Worm (Caenorhabditis elegans) whole organism, early embryonic: ENCODE measurements around the gene cyp-33E3.

Experiments used
- B0310.2 ChIP-seq: sonication (generic microtip); optimal IDR thresholded peaks from 2 replicates; lab custom pipeline; 2016; ENCODE audit warnings: mild to moderate bottlenecking, missing genetic modification characterization, missing compliant biosample characterization
- F13C5.2 ChIP-seq: sonication (generic microtip); optimal IDR thresholded peaks from 2 replicates; lab custom pipeline; 2017; ENCODE audit warnings: mild to moderate bottlenecking, missing genetic modification characterization, inconsistent platforms, missing compliant biosample characterization
- aly-1 ChIP-seq: sonication (generic microtip); optimal IDR thresholded peaks from 2 replicates; lab custom pipeline; 2016; ENCODE audit warnings: missing genetic modification characterization, missing compliant biosample characterization
- ama-1 ChIP-seq: fragments of 150-350 bp; optimal IDR thresholded peaks from 2 replicates; lab custom pipeline; 2014
- ceh-13 ChIP-seq: fragments of 200-800 bp; sonication (Bioruptor generic); optimal IDR thresholded peaks from 2 replicates; lab custom pipeline; 2018; ENCODE audit warnings: mild to moderate bottlenecking, missing genetic modification characterization, missing compliant biosample characterization
- ceh-36 ChIP-seq: sonication (generic microtip); optimal IDR thresholded peaks from 2 replicates; lab custom pipeline; 2016; ENCODE audit warnings: missing genetic modification characterization, inconsistent platforms, missing compliant biosample characterization
- ets-7 ChIP-seq: sonication (generic microtip); optimal IDR thresholded peaks from 2 replicates; lab custom pipeline; 2016; ENCODE audit warnings: missing genotype, missing genetic modification characterization, missing compliant biosample characterization
- flt-1 ChIP-seq: fragments of 200-800 bp; sonication (Bioruptor generic); IDR thresholded peaks from 2 replicates; pipeline ENCODE4 v1.3.6; 2022; ENCODE audit warnings: missing genetic modification characterization, missing compliant biosample characterization
- hmbx-1 ChIP-seq: sonication (generic microtip); optimal IDR thresholded peaks from 2 replicates; lab custom pipeline; 2016; ENCODE audit warnings: mild to moderate bottlenecking, missing genetic modification characterization, missing compliant biosample characterization
- hmg-4 ChIP-seq: fragments of 200-800 bp; sonication (Bioruptor generic); optimal IDR thresholded peaks from 2 replicates; lab custom pipeline; 2018; ENCODE audit warnings: mild to moderate bottlenecking, missing genetic modification characterization, missing compliant biosample characterization
- hnd-1 ChIP-seq: sonication (generic microtip); optimal IDR thresholded peaks from 2 replicates; lab custom pipeline; 2016; ENCODE audit warnings: missing genetic modification characterization, missing compliant biosample characterization
- pes-1 ChIP-seq: fragments of 200-800 bp; sonication (Bioruptor generic); IDR thresholded peaks from 2 replicates; pipeline ENCODE4 v1.3.6; 2022; ENCODE audit warnings: missing genetic modification reagents, missing genetic modification characterization, missing compliant biosample characterization
- scrt-1 ChIP-seq: fragments of 200-800 bp; sonication (Bioruptor generic); IDR thresholded peaks from 2 replicates; pipeline ENCODE4 v1.3.6; 2022; ENCODE audit warnings: missing genetic modification characterization, missing compliant biosample characterization
- sea-1 ChIP-seq: fragments of 200-800 bp; sonication (Bioruptor generic); conservative IDR thresholded peaks from 2 replicates; pipeline ENCODE4 v1.3.6; 2022; ENCODE audit warnings: missing genetic modification characterization, missing compliant biosample characterization
- tbx-11 ChIP-seq: fragments of 200-800 bp; sonication (Bioruptor generic); IDR thresholded peaks from 2 replicates; pipeline ENCODE4 v1.3.6; 2022; ENCODE audit warnings: missing genetic modification characterization, missing compliant biosample characterization
- tbx-37 ChIP-seq: fragments of 200-800 bp; sonication (Bioruptor generic); conservative IDR thresholded peaks from 2 replicates; pipeline ENCODE4 v1.3.6; 2022; ENCODE audit warnings: missing genetic modification reagents, missing genetic modification characterization, missing compliant biosample characterization
- tra-4 ChIP-seq: sonication (generic microtip); optimal IDR thresholded peaks from 2 replicates; lab custom pipeline; 2017; ENCODE audit warnings: missing genetic modification characterization, missing compliant biosample characterization

cyp-33E3 gene

ce11 chrIV:8650696-8651095 is 35.9 kb downstream of the cyp-33E3 start, which contains the start of gene C49C8.2:
Gene C49C8.2 (plus strand): TSS chrIV:8651088.
- no peak for TF ChIP-seq hmbx-1 (tag; lab: Kevin White, UChicago)
- no peak for TF ChIP-seq tra-4
- TF ChIP-seq hnd-1 (tag; lab: Kevin White, UChicago), result no peak
- TF ChIP-seq flt-1 (GFP tag; lab: Robert Waterston, UW), result no peak
- no peak for TF ChIP-seq sea-1
- no peak for TF ChIP-seq hmg-4
- no peak for TF ChIP-seq ceh-36 (tag; lab: Kevin White, UChicago)
- no peak for TF ChIP-seq tbx-37 (GFP tag; lab: Robert Waterston, UW)
- TF ChIP-seq B0310.2 (tag; lab: Kevin White, UChicago), result no peak

ce11 chrIV:8651835-8652234 is 37.0 kb downstream of the cyp-33E3 start, which contains the start of gene C49C8.8:
Gene C49C8.8 (plus strand): TSS chrIV:8652135.
- TF ChIP-seq B0310.2 (tag; lab: Kevin White, UChicago) (no peak), ceh-13 (GFP tag; lab: Kevin White, UChicago) (no peak), ets-7 (tag; lab: Kevin White, UChicago) (no peak), ceh-36 (tag; lab: Kevin White, UChicago) (no peak), flt-1 (GFP tag; lab: Robert Waterston, UW) (no peak), hmbx-1 (tag; lab: Kevin White, UChicago) (no peak), tra-4 (no peak)

- TF ChIP-seq hmbx-1 (tag; lab: Kevin White, UChicago), result no peak
- TF ChIP-seq F13C5.2 (tag; lab: Kevin White, UChicago), result no peak
- TF ChIP-seq tra-4, result no peak
- no peak for TF ChIP-seq pes-1 (GFP tag; lab: Robert Waterston, UW)
- no peak for TF ChIP-seq ceh-13 (GFP tag; lab: Kevin White, UChicago)
- TF ChIP-seq ceh-36 (tag; lab: Kevin White, UChicago), result no peak
- TF ChIP-seq hnd-1 (tag; lab: Kevin White, UChicago), result no peak
- no peak for TF ChIP-seq tbx-37 (GFP tag; lab: Robert Waterston, UW)
- TF ChIP-seq scrt-1 (GFP tag; lab: Robert Waterston, UW), result no peak
- no peak for TF ChIP-seq ets-7 (tag; lab: Kevin White, UChicago)
- no peak for TF ChIP-seq aly-1 (tag; lab: Kevin White, UChicago)
- no peak for TF ChIP-seq sea-1
- no peak for TF ChIP-seq tbx-11 (GFP tag; lab: Robert Waterston, UW)
- no peak for TF ChIP-seq flt-1 (GFP tag; lab: Robert Waterston, UW)
- no peak for TF ChIP-seq ama-1 (lab: Kevin White, UChicago)
- no peak for TF ChIP-seq hmg-4
These were observed 38.8 kb downstream of the cyp-33E3 start, which contains the start of gene C49C8.5 for ce11 chrIV:8653592-8653991. Gene C49C8.5 (minus strand): TSS chrIV:8653664.

DNA sequence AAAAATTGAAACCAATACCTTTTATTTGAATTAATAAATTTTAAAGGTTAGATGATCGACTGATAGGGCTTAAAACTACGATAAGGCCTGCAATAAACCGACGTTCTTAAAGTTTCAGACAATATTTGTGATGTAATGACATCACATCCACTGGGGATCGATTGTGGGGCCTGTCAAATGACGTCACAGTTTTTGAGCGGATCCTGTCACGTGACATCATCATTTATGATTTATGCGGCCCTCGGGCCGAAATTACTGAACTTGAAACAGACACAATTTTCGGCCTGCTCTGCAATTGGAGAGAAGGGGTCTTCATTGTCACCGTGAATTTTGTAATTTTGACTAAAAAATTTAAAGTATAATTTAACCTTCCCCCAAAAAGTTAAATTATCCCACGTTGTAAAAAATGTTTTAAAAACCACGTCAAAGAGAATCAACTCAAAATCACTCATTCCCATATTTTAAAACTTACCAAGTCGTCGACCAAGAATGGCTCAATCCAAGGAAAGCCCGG is 39.4 kb downstream of the cyp-33E3 start, which contains the start of gene C49C8.1:
C49C8.1 (plus strand) TSS at position 464 of the 514 bp plus-strand sequence.
- TF ChIP-seq hmbx-1 (tag; lab: Kevin White, UChicago) (no peak), F13C5.2 (tag; lab: Kevin White, UChicago) (no peak), sea-1 (no peak), hnd-1 (tag; lab: Kevin White, UChicago) (no peak), ama-1 (lab: Kevin White, UChicago) (no peak), ets-7 (tag; lab: Kevin White, UChicago) (no peak), B0310.2 (tag; lab: Kevin White, UChicago) (no peak), pes-1 (GFP tag; lab: Robert Waterston, UW) (no peak)

DNA sequence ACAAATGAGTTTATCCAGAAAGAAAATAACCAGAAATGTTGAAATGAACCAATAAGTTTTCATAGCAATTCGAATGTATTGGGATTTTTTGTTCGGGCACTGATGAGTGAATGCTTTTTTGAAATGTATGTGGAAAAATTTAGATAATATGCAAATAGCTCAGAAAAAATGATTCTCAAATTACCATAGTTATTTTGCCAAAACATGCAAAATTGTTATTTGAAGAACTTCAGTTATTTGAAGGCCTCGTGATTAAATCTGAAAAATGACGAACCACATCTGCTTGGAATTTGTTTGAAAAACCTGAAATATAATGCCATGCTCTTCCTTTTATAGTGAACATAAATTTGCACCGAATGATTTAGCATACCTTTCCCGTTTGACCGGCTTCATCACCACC is 43.3 kb downstream of the cyp-33E3 start, which contains the start of gene C49C8.6:
C49C8.6 (minus strand) TSS at position 101 of the 400 bp plus-strand sequence.
- TF ChIP-seq aly-1 (tag; lab: Kevin White, UChicago), result no peak
- no peak for TF ChIP-seq hmbx-1 (tag; lab: Kevin White, UChicago)
